Worm (Caenorhabditis elegans) whole organism, young adult: Measurements from ENCODE around the gene F59E12.17.

Source experiments
- B0261.1 ChIP-seq: sonication (generic microtip); optimal IDR thresholded peaks from 2 replicates; lab custom pipeline; 2016; ENCODE audit warnings: mild to moderate bottlenecking, missing genetic modification characterization, moderate library complexity, missing compliant biosample characterization
- C06A6.2 ChIP-seq: fragments of 200-800 bp; sonication (Bioruptor generic); conservative IDR thresholded peaks from 2 replicates; pipeline ENCODE4 v1.3.6; 2022; ENCODE audit warnings: missing genetic modification characterization, missing compliant biosample characterization
- C17E4.6 ChIP-seq: fragments of 200-800 bp; sonication (Bioruptor generic); IDR thresholded peaks from 2 replicates; pipeline ENCODE4 v1.3.6; 2022; ENCODE audit warnings: missing genetic modification reagents, missing genetic modification characterization, missing compliant biosample characterization
- F22D6.2 ChIP-seq: sonication (generic microtip); optimal IDR thresholded peaks from 2 replicates; lab custom pipeline; 2016; ENCODE audit warnings: mild to moderate bottlenecking, missing genetic modification characterization, missing compliant biosample characterization
- F23B12.7 ChIP-seq: sonication (generic microtip); optimal IDR thresholded peaks from 2 replicates; lab custom pipeline; 2017; ENCODE audit warnings: missing genetic modification characterization, mild to moderate bottlenecking, missing compliant biosample characterization, antibody characterized with exemption, moderate library complexity; ENCODE audit not compliant: insufficient read depth
- F37B4.10 ChIP-seq: fragments of 200-800 bp; sonication (Bioruptor generic); IDR thresholded peaks from 2 replicates; pipeline ENCODE4 v1.3.6; 2022; ENCODE audit warnings: missing genetic modification characterization, missing compliant biosample characterization
- F39B2.1 ChIP-seq: fragments of 200-800 bp; sonication (Bioruptor generic); IDR thresholded peaks from 2 replicates; pipeline ENCODE4 v1.3.6; 2022; ENCODE audit warnings: missing genetic modification reagents, missing genetic modification characterization, missing compliant biosample characterization
- F57A8.1 ChIP-seq: fragments of 200-800 bp; sonication (Bioruptor generic); optimal IDR thresholded peaks from 2 replicates; lab custom pipeline; 2018; ENCODE audit warnings: mild to moderate bottlenecking, missing genetic modification characterization, moderate library complexity, missing compliant biosample characterization
- F57C9.4 ChIP-seq: sonication (generic microtip); optimal IDR thresholded peaks from 2 replicates; lab custom pipeline; 2017; ENCODE audit warnings: mild to moderate bottlenecking, missing genetic modification characterization, missing compliant biosample characterization
- K11D2.4 ChIP-seq: fragments of 200-800 bp; sonication (Bioruptor generic); IDR thresholded peaks from 2 replicates; pipeline ENCODE4 v1.3.6; 2022; ENCODE audit warnings: missing genetic modification reagents, missing genetic modification characterization, missing compliant biosample characterization
- T07F8.4 ChIP-seq: sonication (generic microtip); optimal IDR thresholded peaks from 2 replicates; lab custom pipeline; 2016; ENCODE audit warnings: mild to moderate bottlenecking, missing genetic modification characterization, moderate library complexity, missing compliant biosample characterization
- T26A5.8 ChIP-seq: sonication (generic microtip); optimal IDR thresholded peaks from 2 replicates; lab custom pipeline; 2016; ENCODE audit warnings: missing genetic modification characterization, missing compliant biosample characterization
- Y79H2A.3 ChIP-seq: fragments of 200-800 bp; sonication (Bioruptor generic); conservative IDR thresholded peaks from 2 replicates; pipeline ENCODE4 v1.3.6; 2022; ENCODE audit warnings: missing genetic modification reagents, missing genetic modification characterization, missing compliant biosample characterization
- aptf-2 ChIP-seq: fragments of 200-800 bp; sonication (Bioruptor generic); conservative IDR thresholded peaks from 2 replicates; pipeline ENCODE4 v1.3.6; 2022; ENCODE audit warnings: missing genetic modification reagents, missing genetic modification characterization, missing compliant biosample characterization
- aptf-3 ChIP-seq: fragments of 200-800 bp; sonication (Bioruptor generic); IDR thresholded peaks from 2 replicates; pipeline ENCODE4 v1.3.6; 2022; ENCODE audit warnings: missing genetic modification characterization, missing compliant biosample characterization
- atf-7 ChIP-seq: sonication (generic microtip); optimal IDR thresholded peaks from 2 replicates; lab custom pipeline; 2017; ENCODE audit warnings: mild to moderate bottlenecking, missing genetic modification characterization, missing compliant biosample characterization
- attf-3 ChIP-seq: fragments of 200-800 bp; sonication (Bioruptor generic); conservative IDR thresholded peaks from 2 replicates; pipeline ENCODE4 v1.3.6; 2022; ENCODE audit warnings: missing genetic modification reagents, missing genetic modification characterization, missing compliant biosample characterization
- attf-5 ChIP-seq: fragments of 200-800 bp; sonication (Bioruptor generic); optimal IDR thresholded peaks from 2 replicates; lab custom pipeline; 2018; ENCODE audit warnings: mild to moderate bottlenecking, missing genetic modification characterization, missing compliant biosample characterization
- attf-6 ChIP-seq: fragments of 200-800 bp; sonication (Bioruptor generic); IDR thresholded peaks from 2 replicates; pipeline ENCODE4 v1.3.6; 2022; ENCODE audit warnings: missing genetic modification reagents, missing genetic modification characterization, missing compliant biosample characterization
- cebp-2 ChIP-seq: fragments of 200-800 bp; sonication (Bioruptor generic); IDR thresholded peaks from 2 replicates; pipeline ENCODE4 v1.3.6; 2022; ENCODE audit warnings: missing genetic modification characterization, missing compliant biosample characterization
- ceh-40 ChIP-seq: fragments of 200-800 bp; sonication (Bioruptor generic); IDR thresholded peaks from 2 replicates; pipeline ENCODE4 v1.3.6; 2022; ENCODE audit warnings: missing genetic modification characterization, missing compliant biosample characterization
- ceh-58 ChIP-seq: fragments of 200-800 bp; sonication (Bioruptor generic); IDR thresholded peaks from 2 replicates; pipeline ENCODE4 v1.3.6; 2022; ENCODE audit warnings: missing genetic modification characterization, missing compliant biosample characterization
- ceh-79 ChIP-seq: sonication (generic microtip); optimal IDR thresholded peaks from 2 replicates; lab custom pipeline; 2017; ENCODE audit warnings: mild to moderate bottlenecking, missing genetic modification characterization, missing compliant biosample characterization
- ets-4 ChIP-seq: fragments of 200-800 bp; sonication (Bioruptor generic); optimal IDR thresholded peaks from 2 replicates; lab custom pipeline; 2018; ENCODE audit warnings: mild to moderate bottlenecking, missing genetic modification characterization, missing compliant biosample characterization
- gei-17 ChIP-seq: fragments of 200-800 bp; sonication (Bioruptor generic); optimal IDR thresholded peaks from 2 replicates; lab custom pipeline; 2018; ENCODE audit warnings: mild to moderate bottlenecking, missing genetic modification characterization, missing compliant biosample characterization
- hlh-26 ChIP-seq: fragments of 200-800 bp; sonication (Bioruptor generic); conservative IDR thresholded peaks from 2 replicates; pipeline ENCODE4 v1.3.6; 2022; ENCODE audit warnings: missing genetic modification reagents, missing genetic modification characterization, missing compliant biosample characterization
- hmg-1.2 ChIP-seq: fragments of 200-800 bp; sonication (Bioruptor generic); IDR thresholded peaks from 2 replicates; pipeline ENCODE4 v1.3.6; 2022; ENCODE audit warnings: missing genetic modification reagents, missing genetic modification characterization, missing compliant biosample characterization
- lin-26 ChIP-seq: fragments of 200-800 bp; sonication (Bioruptor generic); IDR thresholded peaks from 2 replicates; pipeline ENCODE4 v1.3.6; 2022; ENCODE audit warnings: missing genetic modification reagents, missing genetic modification characterization, missing compliant biosample characterization
- lin-54 ChIP-seq: fragments of 200-800 bp; sonication (Bioruptor generic); optimal IDR thresholded peaks from 2 replicates; lab custom pipeline; 2018; ENCODE audit warnings: mild to moderate bottlenecking, missing genetic modification characterization, missing compliant biosample characterization
- lir-1 ChIP-seq: fragments of 200-800 bp; sonication (Bioruptor generic); conservative IDR thresholded peaks from 2 replicates; pipeline ENCODE4 v1.3.6; 2022; ENCODE audit warnings: missing genetic modification reagents, missing genetic modification characterization, missing compliant biosample characterization
- madf-10 ChIP-seq: sonication (generic microtip); optimal IDR thresholded peaks from 2 replicates; lab custom pipeline; 2016; ENCODE audit warnings: mild to moderate bottlenecking, missing genetic modification characterization, missing compliant biosample characterization
- mes-4 ChIP-seq: sonication (generic microtip); optimal IDR thresholded peaks from 2 replicates; lab custom pipeline; 2016; ENCODE audit warnings: missing genotype, missing genetic modification characterization, missing compliant biosample characterization
- nfya-1 ChIP-seq: sonication (generic microtip); optimal IDR thresholded peaks from 2 replicates; lab custom pipeline; 2017; ENCODE audit warnings: antibody characterized with exemption, missing compliant biosample characterization, missing genetic modification characterization, borderline replicate concordance; ENCODE audit not compliant: insufficient read depth
- nfya-2 ChIP-seq: fragments of 200-800 bp; sonication (Bioruptor generic); IDR thresholded peaks from 2 replicates; pipeline ENCODE4 v1.3.6; 2022; ENCODE audit warnings: missing genetic modification reagents, missing genetic modification characterization, missing compliant biosample characterization
- nfyb-1 ChIP-seq: fragments of 200-800 bp; sonication (Bioruptor generic); IDR thresholded peaks from 2 replicates; pipeline ENCODE4 v1.3.6; 2022; ENCODE audit warnings: missing genetic modification reagents, missing genetic modification characterization, missing compliant biosample characterization
- nhr-120 ChIP-seq: fragments of 200-800 bp; sonication (Bioruptor generic); IDR thresholded peaks from 2 replicates; pipeline ENCODE4 v1.3.6; 2022; ENCODE audit warnings: missing genetic modification characterization, missing compliant biosample characterization
- nhr-179 ChIP-seq: sonication (generic microtip); optimal IDR thresholded peaks from 2 replicates; lab custom pipeline; 2016; ENCODE audit warnings: mild to moderate bottlenecking, missing genetic modification characterization, missing compliant biosample characterization
- nhr-80 ChIP-seq: sonication (generic microtip); optimal IDR thresholded peaks from 2 replicates; lab custom pipeline; 2016; ENCODE audit warnings: missing genetic modification characterization, missing compliant biosample characterization
- nhr-90 ChIP-seq: sonication (generic microtip); optimal IDR thresholded peaks from 2 replicates; lab custom pipeline; 2016; ENCODE audit warnings: missing genotype, mild to moderate bottlenecking, missing genetic modification characterization, missing compliant biosample characterization
- rec-8 ChIP-seq, 2 experiments: sonication (generic microtip); optimal IDR thresholded peaks; 2 replicates each; lab custom pipeline; 2016; ENCODE audit warnings: mild to moderate bottlenecking in 2 of 2, missing genetic modification characterization in 2 of 2, missing genetic modification reagents in 2 of 2, missing genotype in 2 of 2, missing biosample characterization in 1 of 2, missing compliant biosample characterization in 1 of 2, moderate library complexity in 1 of 2
- repo-1 ChIP-seq: sonication (generic microtip); optimal IDR thresholded peaks from 2 replicates; lab custom pipeline; 2017; ENCODE audit warnings: mild to moderate bottlenecking, missing genetic modification characterization, missing compliant biosample characterization
- snpc-1.1 ChIP-seq: sonication (generic microtip); optimal IDR thresholded peaks from 2 replicates; lab custom pipeline; 2017; ENCODE audit warnings: missing genetic modification characterization, mild to moderate bottlenecking, missing compliant biosample characterization, antibody characterized with exemption, moderate library complexity, missing genotype, missing genetic modification reagents; ENCODE audit not compliant: insufficient read depth
- snpc-3.4 ChIP-seq: sonication (generic microtip); optimal IDR thresholded peaks from 2 replicates; lab custom pipeline; 2017; ENCODE audit warnings: missing genetic modification characterization, mild to moderate bottlenecking, missing compliant biosample characterization, antibody characterized with exemption, moderate library complexity, missing genotype, missing genetic modification reagents
- sptf-2 ChIP-seq: fragments of 200-800 bp; sonication (Bioruptor generic); optimal IDR thresholded peaks from 2 replicates; lab custom pipeline; 2018; ENCODE audit warnings: mild to moderate bottlenecking, missing genetic modification characterization, missing compliant biosample characterization
- unc-130 ChIP-seq: sonication (generic microtip); optimal IDR thresholded peaks from 2 replicates; lab custom pipeline; 2016; ENCODE audit warnings: missing genetic modification reagents, missing genetic modification characterization, missing compliant biosample characterization
- unc-62 ChIP-seq: fragments of 150-350 bp; optimal IDR thresholded peaks from 2 replicates; lab custom pipeline; 2014; ENCODE audit warnings: missing biosample characterization, missing genetic modification reagents, missing genetic modification characterization
- xnd-1 ChIP-seq: sonication (generic microtip); optimal IDR thresholded peaks from 2 replicates; lab custom pipeline; 2016; ENCODE audit warnings: missing genotype, missing genetic modification reagents, missing genetic modification characterization, missing compliant biosample characterization
- ztf-18 ChIP-seq: sonication (generic microtip); optimal IDR thresholded peaks from 2 replicates; lab custom pipeline; 2016; ENCODE audit warnings: missing genotype, mild to moderate bottlenecking, missing genetic modification characterization, missing compliant biosample characterization
- ztf-6 ChIP-seq: fragments of 200-800 bp; sonication (Bioruptor generic); IDR thresholded peaks from 2 replicates; pipeline ENCODE4 v1.3.6; 2022; ENCODE audit warnings: missing genetic modification reagents, missing genetic modification characterization, missing compliant biosample characterization

Gene F59E12.17

DNA sequence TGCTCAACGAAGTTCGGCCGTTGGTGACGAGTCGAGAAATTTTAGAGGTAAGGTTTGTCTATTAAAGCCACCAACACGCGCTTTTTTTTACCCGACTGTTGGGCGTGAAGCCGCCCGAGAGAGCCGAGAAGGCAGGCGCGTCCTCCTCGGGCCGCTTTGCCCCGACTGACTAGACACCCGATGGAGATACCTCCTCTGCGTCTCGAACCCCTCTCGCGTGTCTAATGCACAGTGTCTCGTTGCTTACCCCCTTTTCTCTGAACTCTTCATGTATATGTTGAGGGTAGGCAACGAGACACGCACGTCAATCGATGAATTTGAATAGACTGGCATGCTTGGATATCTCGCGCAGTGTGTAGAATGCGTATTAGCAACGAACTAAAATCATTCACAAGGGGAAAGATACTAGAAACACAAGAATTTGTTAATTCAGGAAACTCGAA is 12.5 kb upstream of the F59E12.17 start (continued):
- TF ChIP-seq rec-8 (tag; optimal IDR thresholded peaks at IDR 0.05; lab: Kevin White, UChicago): peak; percentile 36 to 42
- peak; percentile 94 for TF ChIP-seq K11D2.4 (GFP tag; lab: Robert Waterston, UW)
- peak; percentile 79 for TF ChIP-seq lir-1 (GFP tag; lab: Robert Waterston, UW)
- TF ChIP-seq B0261.1 (tag; lab: Kevin White, UChicago): peak; percentile 55
- peak; percentile 16 for TF ChIP-seq F22D6.2 (tag; lab: Kevin White, UChicago)
- no peak for TF ChIP-seq F57A8.1 (GFP tag; lab: Kevin White, UChicago)
- TF ChIP-seq F39B2.1: peak; percentile 90
- TF ChIP-seq nfya-2: peak; percentile 99
- peak; percentile 98; the same call in 1 of the 2 replicates for TF ChIP-seq nhr-120 (GFP tag; lab: Robert Waterston, UW)
- peak; percentile 92 for TF ChIP-seq C06A6.2 (GFP tag; lab: Robert Waterston, UW)
- TF ChIP-seq nhr-90: peak; percentile 87
- peak; percentile 98 for TF ChIP-seq T26A5.8 (tag; lab: Kevin White, UChicago)
- peak; percentile 85 for TF ChIP-seq attf-5 (GFP tag; lab: Kevin White, UChicago)
- TF ChIP-seq repo-1 (tag; lab: Kevin White, UChicago): peak; percentile 97
- TF ChIP-seq T07F8.4 (tag; lab: Kevin White, UChicago): no peak
- peak; percentile 83 for TF ChIP-seq lin-54 (GFP tag; lab: Kevin White, UChicago)
- TF ChIP-seq ceh-40 (GFP tag; lab: Robert Waterston, UW): peak; percentile 94
- TF ChIP-seq unc-62: peak; percentile 48
- TF ChIP-seq aptf-3 (GFP tag; lab: Robert Waterston, UW): peak; percentile 99
- peak; percentile 69 for TF ChIP-seq ets-4
- peak; percentile 91 for TF ChIP-seq gei-17 (GFP tag; lab: Kevin White, UChicago)
- no peak for TF ChIP-seq snpc-3.4 (tag; lab: Kevin White, UChicago)
- TF ChIP-seq attf-3 (GFP tag; lab: Robert Waterston, UW): peak; percentile 74
- peak; percentile 12 for TF ChIP-seq nhr-179 (tag; lab: Kevin White, UChicago)
- TF ChIP-seq F57C9.4 (tag; lab: Kevin White, UChicago): peak; percentile 98
- peak; percentile 93 for TF ChIP-seq hmg-1.2 (GFP tag; lab: Robert Waterston, UW)
- TF ChIP-seq snpc-1.1 (tag; lab: Kevin White, UChicago): no peak
- TF ChIP-seq attf-6 (GFP tag; lab: Robert Waterston, UW): peak; percentile 92
- TF ChIP-seq C17E4.6 (GFP tag; lab: Robert Waterston, UW): peak; percentile 95
- TF ChIP-seq sptf-2 (GFP tag; lab: Kevin White, UChicago): no peak
- TF ChIP-seq nfyb-1: peak; percentile 100
- TF ChIP-seq Y79H2A.3: peak; percentile 96
- TF ChIP-seq xnd-1: peak; percentile 50
- peak; percentile 65 for TF ChIP-seq unc-130 (GFP tag; lab: Kevin White, UChicago)
- peak; percentile 97 for TF ChIP-seq ceh-58 (GFP tag; lab: Robert Waterston, UW)
- TF ChIP-seq mes-4 (tag; lab: Kevin White, UChicago): peak; percentile 36
- TF ChIP-seq lin-26 (GFP tag; lab: Robert Waterston, UW): peak; percentile 85
- TF ChIP-seq F23B12.7 (tag; lab: Kevin White, UChicago): no peak
- 0 out of 2 replicates have a peak, but pooled peaks have one; percentile 78 for TF ChIP-seq hlh-26 (GFP tag; lab: Robert Waterston, UW)
- TF ChIP-seq F37B4.10 (GFP tag; lab: Robert Waterston, UW): peak; percentile 92; the same call in 1 of the 2 replicates
- TF ChIP-seq ztf-6 (GFP tag; lab: Robert Waterston, UW): peak; percentile 83
- peak; percentile 97 for TF ChIP-seq atf-7 (tag; lab: Kevin White, UChicago)
- TF ChIP-seq nfya-1: no peak
- peak; percentile 86 for TF ChIP-seq aptf-2 (GFP tag; lab: Robert Waterston, UW)
- peak; percentile 28 for TF ChIP-seq ztf-18 (tag; lab: Kevin White, UChicago)
- TF ChIP-seq cebp-2 (GFP tag; lab: Robert Waterston, UW): peak; percentile 100
- peak; percentile 2 for TF ChIP-seq nhr-80 (tag; lab: Kevin White, UChicago)
- peak; percentile 85 for TF ChIP-seq madf-10
- TF ChIP-seq ceh-79: peak; percentile 99
